Fruit fly (Drosophila melanogaster) whole organism, prepupa: ENCODE measurements around the gene CG3168.

ENCODE experiments used
- Blimp-1 ChIP-seq: fragments of 200-800 bp; sonication (Bioruptor generic); optimal IDR thresholded peaks from 3 replicates; lab custom pipeline; 2017; ENCODE audit warnings: missing biosample characterization, missing genetic modification characterization, mild to moderate bottlenecking, moderate library complexity, missing genetic modification reagents
- CG10631 ChIP-seq: fragments of 200-800 bp; sonication (Bioruptor generic); optimal IDR thresholded peaks from 2 replicates; lab custom pipeline; 2016; ENCODE audit warnings: missing biosample characterization, missing genetic modification characterization
- CG10669 ChIP-seq: fragments of 200-800 bp; sonication (Bioruptor generic); optimal IDR thresholded peaks from 3 replicates; lab custom pipeline; 2018; ENCODE audit warnings: missing biosample characterization, mild to moderate bottlenecking, missing genetic modification characterization, moderate library complexity
- CG11294 ChIP-seq: fragments of 200-800 bp; sonication (Bioruptor generic); IDR thresholded peaks from 2 replicates; pipeline ENCODE4 v1.3.6; 2022; ENCODE audit warnings: missing biosample characterization, missing genetic modification characterization
- CG11762 ChIP-seq: fragments of 200-800 bp; sonication (Bioruptor generic); optimal IDR thresholded peaks from 3 replicates; lab custom pipeline; 2016; ENCODE audit warnings: missing biosample characterization, missing genetic modification characterization; ENCODE audit not compliant: insufficient read depth
- CG11902 ChIP-seq: fragments of 200-800 bp; sonication (Bioruptor generic); optimal IDR thresholded peaks from 3 replicates; lab custom pipeline; 2016; ENCODE audit warnings: missing biosample characterization, missing genetic modification characterization
- CG15336 ChIP-seq: fragments of 200-800 bp; sonication (Bioruptor generic); IDR thresholded peaks from 2 replicates; pipeline ENCODE4 v1.3.6; 2022; ENCODE audit warnings: missing biosample characterization, missing genetic modification characterization
- CG1621 ChIP-seq: fragments of 200-800 bp; sonication (Bioruptor generic); optimal IDR thresholded peaks from 3 replicates; lab custom pipeline; 2018; ENCODE audit warnings: missing biosample characterization, mild to moderate bottlenecking, missing genetic modification characterization
- CG16779 ChIP-seq: fragments of 200-800 bp; sonication (Bioruptor generic); optimal IDR thresholded peaks from 3 replicates; lab custom pipeline; 2017; ENCODE audit warnings: missing biosample characterization, mild to moderate bottlenecking, missing genetic modification characterization
- CG3032 ChIP-seq: fragments of 200-800 bp; optimal IDR thresholded peaks from 2 replicates; lab custom pipeline; 2019; ENCODE audit warnings: missing biosample characterization, mild to moderate bottlenecking, missing genetic modification characterization, moderate library complexity
- CG32006 ChIP-seq: fragments of 200-800 bp; sonication (Bioruptor generic); optimal IDR thresholded peaks from 3 replicates; lab custom pipeline; 2017; ENCODE audit warnings: missing biosample characterization, mild to moderate bottlenecking, missing genetic modification characterization
- CG34406 ChIP-seq: fragments of 200-800 bp; sonication (Bioruptor generic); optimal IDR thresholded peaks from 3 replicates; lab custom pipeline; 2016; ENCODE audit warnings: missing biosample characterization, missing genetic modification characterization
- CG3919 ChIP-seq: fragments of 200-800 bp; sonication (Bioruptor generic); optimal IDR thresholded peaks from 3 replicates; lab custom pipeline; 2016; ENCODE audit warnings: missing biosample characterization, missing genetic modification characterization
- CG4318 ChIP-seq: fragments of 200-800 bp; sonication (Bioruptor generic); optimal IDR thresholded peaks from 3 replicates; lab custom pipeline; 2017; ENCODE audit warnings: missing biosample characterization, mild to moderate bottlenecking, missing genetic modification characterization
- CG6163 ChIP-seq: fragments of 200-800 bp; sonication (Bioruptor generic); IDR thresholded peaks from 3 replicates; pipeline ENCODE4 v1.3.6; 2022; ENCODE audit warnings: missing biosample characterization, missing genetic modification characterization
- CG6276 ChIP-seq: fragments of 200-800 bp; sonication (Bioruptor generic); optimal IDR thresholded peaks from 2 replicates; lab custom pipeline; 2017; ENCODE audit warnings: missing biosample characterization, mild to moderate bottlenecking, missing genetic modification characterization
- CG6808 ChIP-seq: fragments of 200-800 bp; sonication (Bioruptor generic); optimal IDR thresholded peaks from 3 replicates; lab custom pipeline; 2017; ENCODE audit warnings: missing biosample characterization, missing genetic modification characterization, mild to moderate bottlenecking, moderate library complexity, missing genetic modification reagents
- CG7368 ChIP-seq: fragments of 200-800 bp; sonication (Bioruptor generic); optimal IDR thresholded peaks from 3 replicates; lab custom pipeline; 2016; ENCODE audit warnings: missing biosample characterization, missing genetic modification characterization
- CG8119 ChIP-seq: fragments of 200-800 bp; sonication (Bioruptor generic); IDR thresholded peaks from 3 replicates; pipeline ENCODE4 v1.3.6; 2022; ENCODE audit warnings: missing biosample characterization, missing genetic modification characterization
- CG8319 ChIP-seq: fragments of 200-800 bp; sonication (Bioruptor generic); optimal IDR thresholded peaks from 3 replicates; lab custom pipeline; 2016; ENCODE audit warnings: missing biosample characterization, missing genetic modification characterization
- CG8632 ChIP-seq: fragments of 200-800 bp; sonication (Bioruptor generic); optimal IDR thresholded peaks from 3 replicates; lab custom pipeline; 2016; ENCODE audit warnings: missing biosample characterization, missing genetic modification characterization
- CG9139 ChIP-seq: fragments of 200-800 bp; sonication (Bioruptor generic); optimal IDR thresholded peaks from 3 replicates; lab custom pipeline; 2017; ENCODE audit warnings: missing biosample characterization, mild to moderate bottlenecking, missing genetic modification characterization
- Eip75B ChIP-seq: fragments of 200-800 bp; sonication (Bioruptor generic); optimal IDR thresholded peaks from 3 replicates; lab custom pipeline; 2016; ENCODE audit warnings: missing biosample characterization, missing genetic modification characterization
- Eip93F ChIP-seq: fragments of 200-800 bp; sonication (Bioruptor generic); optimal IDR thresholded peaks from 2 replicates; lab custom pipeline; 2016; ENCODE audit warnings: missing biosample characterization, mild to moderate bottlenecking, missing genetic modification characterization
- Ets21C ChIP-seq: fragments of 200-800 bp; sonication (Bioruptor generic); optimal IDR thresholded peaks from 3 replicates; lab custom pipeline; 2016; ENCODE audit warnings: missing biosample characterization, missing genetic modification characterization
- Ets96B ChIP-seq: fragments of 200-800 bp; optimal IDR thresholded peaks from 2 replicates; lab custom pipeline; 2019; ENCODE audit warnings: missing biosample characterization, mild to moderate bottlenecking, missing genetic modification characterization, moderate library complexity
- Gug ChIP-seq: fragments of 200-800 bp; sonication (Bioruptor generic); IDR thresholded peaks from 2 replicates; pipeline ENCODE4 v1.3.6; 2022; ENCODE audit warnings: missing biosample characterization, missing genetic modification characterization
- Hr39 ChIP-seq: fragments of 200-800 bp; sonication (Bioruptor generic); optimal IDR thresholded peaks from 2 replicates; lab custom pipeline; 2016; ENCODE audit warnings: missing biosample characterization, missing genetic modification characterization
- Hr4 ChIP-seq: fragments of 200-800 bp; sonication (Bioruptor generic); optimal IDR thresholded peaks from 3 replicates; lab custom pipeline; 2016; ENCODE audit warnings: missing biosample characterization, missing genetic modification characterization
- Lpt ChIP-seq: fragments of 200-800 bp; sonication (Bioruptor generic); optimal IDR thresholded peaks from 3 replicates; lab custom pipeline; 2016; ENCODE audit warnings: missing biosample characterization, missing genetic modification characterization
- OdsH ChIP-seq: fragments of 200-800 bp; sonication (Bioruptor generic); optimal IDR thresholded peaks from 3 replicates; lab custom pipeline; 2016; ENCODE audit warnings: missing biosample characterization, missing genetic modification characterization
- Smox ChIP-seq: fragments of 200-800 bp; sonication (Bioruptor generic); optimal IDR thresholded peaks from 3 replicates; lab custom pipeline; 2016; ENCODE audit warnings: missing biosample characterization, missing genetic modification characterization
- Sox102F ChIP-seq: fragments of 200-800 bp; sonication (Bioruptor generic); optimal IDR thresholded peaks from 2 replicates; lab custom pipeline; 2016; ENCODE audit warnings: missing biosample characterization, mild to moderate bottlenecking, missing genetic modification characterization
- Sox14 ChIP-seq: fragments of 200-800 bp; sonication (Bioruptor generic); optimal IDR thresholded peaks from 3 replicates; lab custom pipeline; 2016; ENCODE audit warnings: missing biosample characterization, missing genetic modification characterization
- Sox15 ChIP-seq: fragments of 200-800 bp; sonication (Bioruptor generic); optimal IDR thresholded peaks from 3 replicates; lab custom pipeline; 2016; ENCODE audit warnings: missing biosample characterization, missing genetic modification characterization
- acj6 ChIP-seq: fragments of 200-800 bp; sonication (Bioruptor generic); optimal IDR thresholded peaks from 3 replicates; lab custom pipeline; 2016; ENCODE audit warnings: missing biosample characterization, missing genetic modification characterization
- cyc ChIP-seq: fragments of 200-800 bp; sonication (Bioruptor generic); optimal IDR thresholded peaks from 3 replicates; lab custom pipeline; 2016; ENCODE audit warnings: missing biosample characterization, missing genetic modification characterization
- dac ChIP-seq: fragments of 200-800 bp; sonication (Bioruptor generic); optimal IDR thresholded peaks from 2 replicates; lab custom pipeline; 2017; ENCODE audit warnings: missing biosample characterization, mild to moderate bottlenecking, missing genetic modification characterization
- dsx ChIP-seq: fragments of 200-800 bp; optimal IDR thresholded peaks from 3 replicates; lab custom pipeline; 2019; ENCODE audit warnings: missing biosample characterization, mild to moderate bottlenecking, missing genetic modification characterization, moderate library complexity; ENCODE audit not compliant: poor library complexity, severe bottlenecking
- esn ChIP-seq: fragments of 200-800 bp; sonication (Bioruptor generic); optimal IDR thresholded peaks from 2 replicates; lab custom pipeline; 2016; ENCODE audit warnings: missing biosample characterization, mild to moderate bottlenecking, missing genetic modification characterization, moderate library complexity
- fd59A ChIP-seq: fragments of 200-800 bp; sonication (Bioruptor generic); optimal IDR thresholded peaks from 2 replicates; lab custom pipeline; 2017; ENCODE audit warnings: missing biosample characterization, mild to moderate bottlenecking, missing genetic modification characterization, missing genetic modification reagents
- fd85E ChIP-seq: fragments of 200-800 bp; sonication (Bioruptor generic); optimal IDR thresholded peaks from 3 replicates; lab custom pipeline; 2016; ENCODE audit warnings: missing biosample characterization, missing genetic modification characterization
- fkh ChIP-seq: fragments of 200-800 bp; sonication (Bioruptor generic); optimal IDR thresholded peaks from 3 replicates; lab custom pipeline; 2017; ENCODE audit warnings: missing biosample characterization, mild to moderate bottlenecking, missing genetic modification characterization, moderate library complexity
- net ChIP-seq: fragments of 200-800 bp; sonication (Bioruptor generic); optimal IDR thresholded peaks from 3 replicates; lab custom pipeline; 2016; ENCODE audit warnings: missing biosample characterization, missing genetic modification characterization
- pdm3 ChIP-seq: fragments of 200-800 bp; sonication (Bioruptor generic); optimal IDR thresholded peaks from 3 replicates; lab custom pipeline; 2016; ENCODE audit warnings: missing biosample characterization, missing genetic modification characterization
- salr ChIP-seq, 2 experiments: fragments of 200-800 bp; sonication (Bioruptor generic); optimal IDR thresholded peaks; 3 replicates each; lab custom pipeline; 2016 to 2018; ENCODE audit warnings: missing biosample characterization in 2 of 2, missing genetic modification characterization in 2 of 2, mild to moderate bottlenecking in 1 of 2
- ss ChIP-seq, 2 experiments: fragments of 200-800 bp; sonication (Bioruptor generic); optimal IDR thresholded peaks; 2 replicates in 1 of 2; 3 replicates in 1 of 2; lab custom pipeline; 2017 to 2018; ENCODE audit warnings: mild to moderate bottlenecking in 2 of 2, missing biosample characterization in 2 of 2, missing genetic modification characterization in 2 of 2, moderate library complexity in 1 of 2
- svp ChIP-seq: fragments of 200-800 bp; sonication (Bioruptor generic); peaks from one replicate; lab custom pipeline; 2016; ENCODE audit warnings: missing biosample characterization, missing genetic modification characterization
- topi ChIP-seq: fragments of 200-800 bp; sonication (Bioruptor generic); optimal IDR thresholded peaks from 3 replicates; lab custom pipeline; 2016; ENCODE audit warnings: missing biosample characterization, missing genetic modification characterization

The CG3168 gene

DNA sequence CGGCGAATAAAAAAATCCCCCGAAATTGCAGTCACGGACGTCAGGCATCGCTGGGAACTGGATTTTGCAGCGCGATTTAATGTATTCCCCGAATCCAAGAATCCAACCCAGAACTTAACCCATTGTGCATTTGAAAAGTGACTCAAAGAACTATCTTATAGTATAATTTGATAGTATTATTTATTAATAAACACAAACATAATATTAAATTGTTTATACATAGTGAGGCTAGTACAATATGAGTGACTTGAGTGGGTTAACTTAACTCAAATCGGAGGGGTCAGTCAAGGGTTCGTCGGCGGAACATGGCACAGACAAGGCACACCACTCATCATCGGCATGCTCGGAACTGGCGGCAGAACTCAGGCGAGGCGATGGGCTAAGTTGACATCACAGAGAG lies 6.4 kb upstream of the CG3168 start (continued):
- TF ChIP-seq pdm3 (GFP tag; lab: Kevin White, UChicago) (peak; percentile 25), Smox (peak; percentile 75), CG6808 (GFP tag; lab: Kevin White, UChicago) (no peak), Sox14 (GFP tag; lab: Kevin White, UChicago) (no peak)

dm6 chrX:6745547-6745946 lies 5.8 kb upstream of the CG3168 start:
- TF ChIP-seq fd85E (no peak), cyc (GFP tag; lab: Kevin White, UChicago) (peak; percentile 37), CG3919 (GFP tag; lab: Kevin White, UChicago) (peak; percentile 55), CG32006 (GFP tag; lab: Kevin White, UChicago) (peak; percentile 57), CG11902 (GFP tag; lab: Kevin White, UChicago) (no peak), Hr4 (peak; percentile 16), CG8632 (GFP tag; lab: Kevin White, UChicago) (peak; percentile 9), CG11762 (GFP tag; lab: Kevin White, UChicago) (no peak), Eip93F (GFP tag; lab: Kevin White, UChicago) (no peak), Hr39 (GFP tag; lab: Kevin White, UChicago) (peak; percentile 18), OdsH (GFP tag; lab: Kevin White, UChicago) (peak; percentile 39), svp (peak; percentile 69), topi (peak; percentile 46), Gug (peak; percentile 64), CG8319 (GFP tag; lab: Kevin White, UChicago) (no peak), Blimp-1 (GFP tag; lab: Kevin White, UChicago) (no peak), net (GFP tag; lab: Kevin White, UChicago) (peak; percentile 2), dsx (GFP tag; lab: Kevin White, UChicago) (no peak), pdm3 (GFP tag; lab: Kevin White, UChicago) (peak; percentile 41), CG11294 (GFP tag; lab: Robert Waterston, UW) (peak; percentile 27; the same call in 1 of the 2 replicates), Sox15 (no peak), ss (GFP tag; optimal IDR thresholded peaks at IDR 0.05; lab: Kevin White, UChicago) (no peak), fkh (GFP tag; lab: Kevin White, UChicago) (no peak), acj6 (GFP tag; lab: Kevin White, UChicago) (peak; percentile 30), Eip75B (GFP tag; lab: Kevin White, UChicago) (peak; percentile 50), CG6163 (GFP tag; lab: Robert Waterston, UW) (peak; percentile 74), CG16779 (tag; lab: Kevin White, UChicago) (peak; percentile 13), Ets21C (no peak), Smox (peak; percentile 13), CG6276 (no peak), salr (GFP tag; optimal IDR thresholded peaks at IDR 0.05; lab: Kevin White, UChicago) (peak in 1 of 2 experiments; percentile 35), CG10669 (GFP tag; lab: Kevin White, UChicago) (peak; percentile 57), Sox14 (GFP tag; lab: Kevin White, UChicago) (peak; percentile 72), CG3032 (tag; lab: Kevin White, UChicago) (peak; percentile 50), Ets96B (peak; percentile 55), fd59A (GFP tag; lab: Kevin White, UChicago) (peak; percentile 35), CG10631 (GFP tag; lab: Kevin White, UChicago) (peak; percentile 61), Sox102F (GFP tag; lab: Kevin White, UChicago) (peak; percentile 17), CG8119 (GFP tag; lab: Robert Waterston, UW) (peak; percentile 66; the same call in 2 of the 3 replicates), CG15336 (GFP tag; lab: Robert Waterston, UW) (peak; percentile 60; the same call in 1 of the 2 replicates), esn (peak; percentile 44), CG7368 (no peak), CG4318 (GFP tag; lab: Kevin White, UChicago) (peak; percentile 18), CG34406 (GFP tag; lab: Kevin White, UChicago) (no peak), CG9139 (no peak), dac (GFP tag; lab: Kevin White, UChicago) (no peak), CG1621 (tag; lab: Kevin White, UChicago) (peak; percentile 7), Lpt (GFP tag; lab: Kevin White, UChicago) (no peak)
